Worm (Caenorhabditis elegans) whole organism, L1 larva: ENCODE measurements around the gene spv-1.

ENCODE experiments used
- nhr-71 ChIP-seq: sonication (generic microtip); optimal IDR thresholded peaks from 2 replicates; lab custom pipeline; 2016; ENCODE audit warnings: mild to moderate bottlenecking, missing genetic modification characterization, moderate library complexity, missing compliant biosample characterization
- pqm-1 ChIP-seq: sonication (generic microtip); optimal IDR thresholded peaks from 3 replicates; lab custom pipeline; 2017; ENCODE audit warnings: missing biosample characterization, missing genetic modification characterization
- zag-1 ChIP-seq: fragments of 150-350 bp; optimal IDR thresholded peaks from 2 replicates; lab custom pipeline; 2014; ENCODE audit warnings: missing biosample characterization, missing genetic modification characterization

DNA sequence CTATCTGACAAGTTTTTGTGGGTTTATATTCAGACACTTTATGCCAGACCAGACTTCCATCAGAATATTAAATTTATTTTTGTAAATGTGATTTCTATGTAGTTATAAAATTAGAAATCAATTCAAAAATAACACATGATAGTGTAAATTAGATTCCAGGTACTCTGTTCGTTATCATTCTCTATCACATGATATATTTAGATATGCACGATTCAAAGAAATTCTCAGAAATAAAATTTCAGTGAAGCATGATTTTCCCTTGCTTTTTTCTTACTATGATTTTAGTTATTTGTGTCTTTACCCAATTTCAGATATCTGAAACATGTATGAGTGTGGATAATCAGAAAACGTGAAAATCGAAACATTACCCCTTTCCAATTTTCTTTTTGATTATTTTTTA is 49.0 kb upstream of the spv-1 start:
- TF ChIP-seq nhr-71: peak; percentile 75
- TF ChIP-seq pqm-1: no peak
- TF ChIP-seq zag-1 (tag; lab: Kevin White, UChicago): no peak
